Fruit fly (Drosophila melanogaster): ENCODE measurements around the gene Stip1.

DNA sequence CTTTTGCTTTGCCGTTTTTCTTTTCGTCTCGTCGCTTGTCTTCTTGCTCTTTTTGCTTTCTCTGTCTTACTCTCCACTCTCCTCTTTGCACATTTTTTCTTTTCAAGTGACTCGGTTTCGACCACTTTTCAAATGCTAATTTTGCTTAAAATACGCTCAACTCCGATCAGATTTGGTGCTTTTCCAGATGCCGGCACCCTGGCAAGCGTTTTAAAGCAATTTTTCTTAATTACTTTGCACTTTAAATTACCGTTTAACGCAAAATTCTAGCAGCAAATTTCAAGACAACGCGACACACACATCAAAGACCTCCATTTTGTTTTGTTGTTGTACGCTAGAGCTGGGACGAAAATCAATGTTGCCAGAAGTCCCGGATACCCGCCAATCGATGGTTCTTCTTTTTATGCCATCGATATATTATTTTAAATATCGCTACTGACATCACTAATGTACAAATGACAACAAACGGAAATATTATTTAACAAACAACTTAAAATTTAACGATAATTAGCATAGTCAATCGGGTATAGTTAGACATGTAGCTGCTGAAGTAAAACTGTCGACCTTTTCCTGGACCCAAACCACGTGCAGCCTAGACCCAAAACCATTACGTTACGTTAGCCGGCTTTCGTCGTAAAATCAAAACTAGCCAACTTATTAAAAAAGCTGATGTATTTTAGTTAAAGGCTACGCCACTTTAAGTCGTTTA lies 44.3 kb upstream of the Stip1 start, which contains the start of gene kis:
- TF ChIP-seq insv (optimal IDR thresholded peaks at IDR 0.05), result no peak
- no peak for TF ChIP-seq psq (optimal IDR thresholded peaks at IDR 0.05)
- no peak for TF ChIP-seq Sin3A (optimal IDR thresholded peaks at IDR 0.05)
